Fruit fly (Drosophila melanogaster): ENCODE results near the gene CG3847.

CG3847 gene

DNA sequence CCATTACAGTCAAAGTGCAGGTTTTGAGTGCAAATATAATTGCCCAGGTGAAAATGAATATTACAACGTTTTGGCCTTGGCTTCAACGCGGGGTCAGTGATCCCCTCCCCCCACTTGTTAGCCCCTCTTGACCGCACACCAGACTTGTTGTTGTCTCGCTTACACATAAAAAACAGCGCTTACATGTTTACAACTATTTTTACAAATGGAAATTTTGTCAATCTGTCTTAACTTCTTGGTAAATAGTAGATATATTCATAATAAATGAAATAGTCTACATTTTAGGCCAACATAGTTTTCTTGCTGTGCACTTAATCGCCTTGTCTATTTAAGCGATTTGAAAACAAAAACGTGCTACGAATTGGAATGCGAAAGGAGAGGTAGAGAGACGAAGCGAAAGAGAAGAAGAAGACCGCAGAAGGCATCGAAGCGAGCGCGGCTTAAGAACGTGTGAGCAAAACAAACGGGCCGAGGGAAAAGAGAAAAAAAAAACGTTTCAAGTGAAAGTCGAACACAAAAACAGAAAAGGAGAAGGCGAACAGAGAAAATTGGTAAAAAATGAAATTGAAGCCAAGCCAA, 6.8 kb upstream of the CG3847 start (continued):
- TF ChIP-seq CG2120 (GFP tag; optimal IDR thresholded peaks at IDR 0.05) (peak; percentile 50), Nf-YB (GFP tag; optimal IDR thresholded peaks at IDR 0.05) (no peak), CG43689 (GFP tag; IDR thresholded peaks at IDR 0.05) (no peak), NK7.1 (GFP tag; optimal IDR thresholded peaks at IDR 0.05) (no peak), CG17612 (GFP tag; IDR thresholded peaks at IDR 0.05) (no peak), schlank (tag; optimal IDR thresholded peaks at IDR 0.05) (peak; percentile 19), amos (GFP tag; IDR thresholded peaks at IDR 0.05; ENCODE audit: partially characterized antibody) (no peak), CG11723 (GFP tag; optimal IDR thresholded peaks at IDR 0.05) (no peak), sd (tag; optimal IDR thresholded peaks at IDR 0.05) (peak; percentile 89), Mes4 (GFP tag; optimal IDR thresholded peaks at IDR 0.05) (no peak), CG12659 (GFP tag; optimal IDR thresholded peaks at IDR 0.05) (no peak), br (optimal IDR thresholded peaks at IDR 0.05) (no peak), CG13123 (GFP tag; optimal IDR thresholded peaks at IDR 0.05) (no peak), CG2116 (GFP tag; optimal IDR thresholded peaks at IDR 0.05) (no peak), Hr51 (GFP tag; optimal IDR thresholded peaks at IDR 0.05) (peak in 1 of 2 experiments; percentile 53), HLH54F (GFP tag; optimal IDR thresholded peaks at IDR 0.05) (peak; percentile 47), Oaz (GFP tag; IDR thresholded peaks at IDR 0.05) (no peak), ash1 (GFP tag; optimal IDR thresholded peaks at IDR 0.05) (no peak), nau (GFP tag; optimal IDR thresholded peaks at IDR 0.05) (no peak), Fer2 (tag; optimal IDR thresholded peaks at IDR 0.05) (no peak), CG9215 (GFP tag; IDR thresholded peaks at IDR 0.05) (peak; percentile 46), her (GFP tag; optimal IDR thresholded peaks at IDR 0.05) (no peak), B-H2 (GFP tag; optimal IDR thresholded peaks at IDR 0.05) (no peak), E2f2 (GFP tag; IDR thresholded peaks at IDR 0.05) (no peak), CG17385 (GFP tag; optimal IDR thresholded peaks at IDR 0.05) (peak; percentile 36), CG30020 (tag; optimal IDR thresholded peaks at IDR 0.05) (no peak), btn (GFP tag; optimal IDR thresholded peaks at IDR 0.05) (no peak), CG1832 (GFP tag; optimal IDR thresholded peaks at IDR 0.05) (no peak), scrt (GFP tag; optimal IDR thresholded peaks at IDR 0.05) (peak; percentile 54), caup (GFP tag; optimal IDR thresholded peaks at IDR 0.05; ENCODE audit: severe bottlenecking) (peak; percentile 61), Hmr (GFP tag; optimal IDR thresholded peaks at IDR 0.05) (peak; percentile 13), CG1529 (GFP tag; optimal IDR thresholded peaks at IDR 0.05) (peak; percentile 23), dimm (GFP tag; IDR thresholded peaks at IDR 0.05) (no peak), Sry-δ (GFP tag; optimal IDR thresholded peaks at IDR 0.05) (no peak), Camta (GFP tag; optimal IDR thresholded peaks at IDR 0.05) (peak; percentile 37), CG17568 (GFP tag; optimal IDR thresholded peaks at IDR 0.05) (no peak), CG7786 (GFP tag; optimal IDR thresholded peaks at IDR 0.05) (peak; percentile 12), CG11560 (tag; IDR thresholded peaks at IDR 0.05) (no peak), Abd-B (GFP tag; optimal IDR thresholded peaks at IDR 0.05) (peak; percentile 49), sna (GFP tag; IDR thresholded peaks at IDR 0.05; ENCODE audit: partially characterized antibody) (no peak), CG4328 (GFP tag; optimal IDR thresholded peaks at IDR 0.05) (no peak), Six4 (GFP tag; optimal IDR thresholded peaks at IDR 0.05) (no peak), dati (GFP tag; IDR thresholded peaks at IDR 0.05) (no peak), pzg (GFP tag; optimal IDR thresholded peaks at IDR 0.05) (no peak), gt (GFP tag; IDR thresholded peaks at IDR 0.05) (peak; percentile 10; the same call in 1 of the 2 replicates), Sry-β (GFP tag; optimal IDR thresholded peaks at IDR 0.05) (no peak), disco-r (GFP tag; optimal IDR thresholded peaks at IDR 0.05) (no peak), CG12299 (tag; optimal IDR thresholded peaks at IDR 0.05) (peak; percentile 23), CG32532 (GFP tag; IDR thresholded peaks at IDR 0.05) (peak; percentile 73), C15 (GFP tag; IDR thresholded peaks at IDR 0.05) (0 out of 3 replicates have a peak, but pooled peaks have one; percentile 39), HHEX (GFP tag; optimal IDR thresholded peaks at IDR 0.05) (no peak)
